Worm (Caenorhabditis elegans): Measurements from ENCODE around the gene tsp-1.

DNA sequence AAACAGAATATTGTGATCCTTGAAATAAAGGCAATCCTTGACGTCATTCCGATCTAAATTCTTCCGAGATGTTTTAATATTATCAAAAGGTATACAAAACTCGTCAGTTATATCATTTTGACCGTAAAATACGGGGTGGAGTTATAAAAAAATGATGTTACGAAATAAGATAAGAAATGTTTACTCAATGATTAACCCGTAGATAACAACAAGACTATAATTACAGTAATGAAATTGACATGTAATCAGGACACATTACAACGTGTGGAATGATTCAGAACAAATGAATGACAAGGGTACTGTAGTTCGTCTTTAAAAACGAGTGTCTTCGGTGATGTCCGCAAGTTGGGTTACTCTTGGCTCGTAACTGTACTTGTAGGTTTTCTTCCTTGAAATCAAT lies 1.4 kb downstream of the tsp-1 start, which contains the start of gene tsp-2:
- TF ChIP-seq nhr-11 (tag; optimal IDR thresholded peaks at IDR 0.05), result no peak
- no peak for TF ChIP-seq F49E8.2 (tag; optimal IDR thresholded peaks at IDR 0.05; ENCODE audit: borderline replicate concordance)
- TF ChIP-seq nhr-76 (tag; optimal IDR thresholded peaks at IDR 0.05), result no peak
- TF ChIP-seq lin-13 (GFP tag; optimal IDR thresholded peaks at IDR 0.05), result no peak
- TF ChIP-seq ctbp-1 (GFP tag; IDR thresholded peaks at IDR 0.05), result no peak
- TF ChIP-seq unc-62 (GFP tag; optimal IDR thresholded peaks at IDR 0.05 in 1 of 2), result peak in 1 of 2 experiments; percentile 28
- TF ChIP-seq unc-62 (tag; optimal IDR thresholded peaks at IDR 0.05), result no peak
- no peak for TF ChIP-seq egl-27 (tag; optimal IDR thresholded peaks at IDR 0.05)
- no peak for TF ChIP-seq ztf-7 (tag; optimal IDR thresholded peaks at IDR 0.05)
- no peak for TF ChIP-seq snpc-4 (tag; optimal IDR thresholded peaks at IDR 0.05)
- no peak for TF ChIP-seq skn-1 (tag; optimal IDR thresholded peaks at IDR 0.05)
- TF ChIP-seq saeg-2 (GFP tag; IDR thresholded peaks at IDR 0.05), result no peak
- TF ChIP-seq lin-39 (tag; optimal IDR thresholded peaks at IDR 0.05), result no peak
